Worm (Caenorhabditis elegans) whole organism, L4/young adult: ENCODE data around the gene C27H5.12.

Experiments used
- W03F9.2 ChIP-seq: fragments of 150-350 bp; optimal IDR thresholded peaks from 2 replicates; lab custom pipeline; 2014; ENCODE audit warnings: missing biosample characterization, missing genetic modification characterization
- dao-5 ChIP-seq: sonication (generic microtip); optimal IDR thresholded peaks from 2 replicates; lab custom pipeline; 2016; ENCODE audit warnings: missing genotype, missing genetic modification characterization, moderate library complexity, missing compliant biosample characterization
- him-1 ChIP-seq: sonication (generic microtip); optimal IDR thresholded peaks from 2 replicates; lab custom pipeline; 2016; ENCODE audit warnings: missing genotype, missing genetic modification reagents, missing genetic modification characterization, missing compliant biosample characterization

Gene C27H5.12

ce11 chrII:7161512-7161911, at the start of gene C27H5.12:
C27H5.12 (minus strand) TSS chrII:7161612.
- TF ChIP-seq W03F9.2 (tag; lab: Kevin White, UChicago) (no peak), him-1 (tag; lab: Kevin White, UChicago) (no peak), dao-5 (tag; lab: Kevin White, UChicago) (no peak)

ce11 chrII:7210187-7210586, 48.8 kb upstream of the C27H5.12 start, which contains the start of gene E04F6.15:
E04F6.15 (minus strand) TSS chrII:7210287.
- no peak for TF ChIP-seq him-1 (tag; lab: Kevin White, UChicago)
- TF ChIP-seq dao-5 (tag; lab: Kevin White, UChicago) = no peak

DNA sequence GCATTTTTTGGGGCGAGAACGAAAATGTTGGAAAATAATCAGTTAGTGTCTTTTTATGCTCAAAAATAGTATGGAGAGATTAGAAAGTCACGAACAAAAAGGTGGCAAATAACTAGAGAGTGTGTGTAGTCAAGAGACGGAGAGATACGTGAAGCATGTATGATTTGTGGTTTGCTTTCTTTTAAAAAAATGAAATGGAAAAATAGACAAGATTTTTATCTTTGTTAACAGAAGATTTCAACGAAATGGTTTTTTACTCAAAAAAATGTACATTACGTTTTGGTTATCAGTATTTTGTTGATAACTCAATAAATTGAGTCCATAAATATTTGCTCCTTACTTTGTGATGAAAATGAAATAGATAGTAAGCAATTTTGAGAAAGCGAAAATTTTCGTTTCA, 46.8 kb upstream of the C27H5.12 start, which contains the start of gene dhs-7:
Gene dhs-7 (minus strand): TSS at position 277 of the 400 bp plus-strand sequence.
- TF ChIP-seq dao-5 (tag; lab: Kevin White, UChicago) (no peak), W03F9.2 (tag; lab: Kevin White, UChicago) (no peak)

- no peak for TF ChIP-seq W03F9.2 (tag; lab: Kevin White, UChicago)
- TF ChIP-seq him-1 (tag; lab: Kevin White, UChicago) = no peak
- no peak for TF ChIP-seq dao-5 (tag; lab: Kevin White, UChicago)
Measured at ce11 chrII:7207649-7208048, 46.2 kb upstream of the C27H5.12 start.

ce11 chrII:7205388-7205787, 44.0 kb upstream of the C27H5.12 start, which contains the start of gene srd-59:
srd-59 (plus strand) TSS chrII:7205688.
- TF ChIP-seq him-1 (tag; lab: Kevin White, UChicago) (no peak), dao-5 (tag; lab: Kevin White, UChicago) (no peak), W03F9.2 (tag; lab: Kevin White, UChicago) (no peak)

DNA sequence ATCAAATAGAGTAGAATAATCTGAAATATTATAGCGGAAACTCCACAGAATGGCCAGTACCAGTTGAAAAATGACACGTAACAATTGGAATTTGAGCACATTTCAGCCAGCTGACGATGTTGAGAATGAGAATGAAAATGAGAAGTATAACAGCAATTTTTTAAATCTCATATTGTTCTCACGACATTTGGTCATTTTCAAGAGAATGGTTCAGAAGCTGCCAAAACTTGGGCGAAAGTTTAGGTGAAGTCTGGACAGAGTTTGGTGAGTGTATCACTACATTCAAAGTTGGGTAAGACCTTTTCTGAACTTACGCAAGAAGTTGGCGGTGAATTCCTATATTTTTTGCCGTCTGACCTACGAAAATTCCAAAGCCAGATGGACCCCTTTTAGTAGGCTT, 43.5 kb upstream of the C27H5.12 start, which contains the start of gene srd-58:
Gene srd-58 (minus strand): TSS at position 101 of the 400 bp plus-strand sequence.
- TF ChIP-seq W03F9.2 (tag; lab: Kevin White, UChicago) = no peak
- no peak for TF ChIP-seq him-1 (tag; lab: Kevin White, UChicago)
- no peak for TF ChIP-seq dao-5 (tag; lab: Kevin White, UChicago)

DNA sequence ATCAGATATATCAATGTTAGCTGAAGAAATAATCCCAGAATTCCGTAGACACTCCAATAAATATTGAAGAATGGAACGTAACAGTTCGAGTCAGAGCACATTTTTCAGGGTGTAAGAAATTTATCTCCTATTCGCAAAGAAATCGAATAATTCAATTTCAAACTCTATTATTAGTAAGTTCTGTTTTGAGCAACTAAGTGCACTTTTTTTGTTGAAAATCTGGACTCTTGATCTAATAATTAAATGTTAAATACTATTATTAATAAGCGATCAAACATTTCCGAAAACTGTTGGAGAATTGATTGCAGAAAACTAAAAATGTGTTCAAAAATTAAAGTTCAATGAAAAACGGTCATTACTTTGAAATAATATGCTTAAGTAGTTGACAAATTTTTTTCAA, 41.7 kb upstream of the C27H5.12 start, which contains the start of gene srd-56:
Gene srd-56 (minus strand): TSS at position 101 of the 400 bp plus-strand sequence.
- TF ChIP-seq him-1 (tag; lab: Kevin White, UChicago) = no peak
- no peak for TF ChIP-seq W03F9.2 (tag; lab: Kevin White, UChicago)
- no peak for TF ChIP-seq dao-5 (tag; lab: Kevin White, UChicago)

ce11 chrII:7200051-7200599, 38.7 kb upstream of the C27H5.12 start, which contains the start of gene pcrg-1:
pcrg-1 (plus strand) TSS chrII:7200549.
- no peak for TF ChIP-seq W03F9.2 (tag; lab: Kevin White, UChicago)
- peak; percentile 60 for TF ChIP-seq dao-5 (tag; lab: Kevin White, UChicago)
- peak; percentile 57 for TF ChIP-seq him-1 (tag; lab: Kevin White, UChicago)

DNA sequence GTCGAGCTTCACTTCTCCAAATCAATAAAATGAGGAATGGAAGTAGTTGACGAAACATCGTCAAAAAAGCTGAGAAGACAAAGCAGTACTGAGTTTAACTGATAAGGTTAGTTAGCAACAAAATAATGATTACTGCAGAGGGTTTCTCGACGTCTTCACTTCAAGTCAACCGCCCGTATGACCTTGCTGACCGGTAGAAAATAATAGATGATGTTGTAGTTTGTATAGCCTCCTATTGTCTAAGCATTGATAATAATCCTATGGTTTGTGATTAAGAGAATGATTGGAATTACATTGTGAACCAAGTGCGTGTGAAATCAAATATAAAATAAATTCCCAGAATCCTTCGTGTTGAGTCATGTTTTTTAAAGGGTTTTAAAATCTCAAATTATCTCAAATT, 37.9 kb upstream of the C27H5.12 start, which contains the start of gene E04F6.6:
Gene E04F6.6 (minus strand): TSS at position 258 of the 400 bp plus-strand sequence.
- TF ChIP-seq him-1 (tag; lab: Kevin White, UChicago) (no peak), dao-5 (tag; lab: Kevin White, UChicago) (no peak), W03F9.2 (tag; lab: Kevin White, UChicago) (no peak)

ce11 chrII:7197434-7197833, 36.0 kb upstream of the C27H5.12 start:
- TF ChIP-seq dao-5 (tag; lab: Kevin White, UChicago) (no peak), him-1 (tag; lab: Kevin White, UChicago) (no peak), W03F9.2 (tag; lab: Kevin White, UChicago) (no peak)

DNA sequence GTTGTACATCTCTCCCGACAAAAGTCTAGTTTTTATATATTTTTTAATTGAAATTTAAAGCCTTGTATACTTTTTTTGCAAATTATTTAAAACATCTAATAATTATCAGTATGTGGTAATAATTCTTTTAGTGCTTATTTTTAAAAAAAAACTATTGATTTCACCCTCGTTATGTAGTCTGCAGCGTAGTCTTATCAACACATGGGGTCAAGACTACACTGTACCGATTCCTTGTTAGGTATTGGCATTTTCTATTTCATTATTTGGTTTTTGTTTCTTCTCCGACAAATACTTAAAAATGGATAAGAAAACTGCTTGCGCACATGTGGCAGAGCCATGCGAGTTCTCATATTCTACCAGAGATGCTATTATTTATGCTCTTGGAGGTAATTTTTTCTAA, 34.6 kb upstream of the C27H5.12 start, which contains the start of gene maoc-1:
Gene maoc-1 (plus strand): TSS at position 237 of the 400 bp plus-strand sequence.
- no peak for TF ChIP-seq him-1 (tag; lab: Kevin White, UChicago)

DNA sequence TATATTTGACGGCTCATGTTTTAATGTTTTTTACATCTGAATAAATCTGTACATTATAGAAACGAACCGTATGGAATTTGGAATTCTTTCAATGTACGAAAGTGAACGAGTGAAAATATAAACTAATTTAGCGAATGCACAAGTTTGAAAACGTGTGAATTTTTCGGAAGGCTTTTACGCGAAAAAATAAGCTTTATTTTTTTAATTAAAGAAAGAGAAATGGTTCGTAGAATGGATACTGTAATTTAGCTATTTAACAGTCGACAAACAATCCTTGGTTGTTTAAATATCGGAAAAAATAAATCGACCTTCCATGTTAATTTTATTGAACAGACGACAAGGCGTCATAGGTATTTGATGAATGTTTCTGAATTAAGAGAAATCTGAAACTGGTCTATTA, 34.1 kb upstream of the C27H5.12 start, which contains the start of gene acdh-12:
Gene acdh-12 (minus strand): TSS at position 101 of the 400 bp plus-strand sequence.
- TF ChIP-seq him-1 (tag; lab: Kevin White, UChicago) = no peak
- TF ChIP-seq W03F9.2 (tag; lab: Kevin White, UChicago) = no peak
- TF ChIP-seq dao-5 (tag; lab: Kevin White, UChicago) = no peak

- TF ChIP-seq dao-5 (tag; lab: Kevin White, UChicago) (no peak), W03F9.2 (tag; lab: Kevin White, UChicago) (no peak), him-1 (tag; lab: Kevin White, UChicago) (no peak)
Measured at ce11 chrII:7189120-7189519, 27.7 kb upstream of the C27H5.12 start, which contains the start of gene E04F6.4. E04F6.4 (plus strand) TSS chrII:7189420.

DNA sequence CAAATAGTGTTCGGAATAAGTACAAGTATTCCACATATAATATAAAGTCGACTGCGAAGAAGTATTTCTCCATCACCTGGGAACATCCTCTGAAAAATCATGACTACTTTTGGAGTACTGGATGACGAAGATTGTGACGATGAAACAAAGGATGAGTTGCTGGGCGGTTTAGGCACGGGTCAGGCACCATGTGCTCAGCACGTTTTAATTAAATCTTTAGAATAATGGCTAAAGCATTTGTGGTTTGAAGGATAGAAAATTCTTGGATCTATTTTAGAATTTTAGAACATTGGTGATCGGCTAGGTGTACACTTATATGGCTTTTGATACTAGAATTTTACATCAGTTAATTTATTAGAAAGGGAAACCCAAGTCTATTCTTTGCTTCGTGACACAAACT, 25.7 kb upstream of the C27H5.12 start, which contains the start of gene C27H5.6:
Gene C27H5.6 (minus strand): TSS at position 101 of the 400 bp plus-strand sequence.
- TF ChIP-seq him-1 (tag; lab: Kevin White, UChicago) (no peak), W03F9.2 (tag; lab: Kevin White, UChicago) (no peak), dao-5 (tag; lab: Kevin White, UChicago) (no peak)
